Worm (Caenorhabditis elegans): ENCODE results near the gene rps-1.

Gene rps-1

ce11 chrIII:4496085-4496484 lies 20.4 kb downstream of the rps-1 start (continued):
- no peak for TF ChIP-seq hmg-1.1 (GFP tag; IDR thresholded peaks at IDR 0.05)
- no peak for TF ChIP-seq R02D3.7 (tag; optimal IDR thresholded peaks at IDR 0.05)
- no peak for TF ChIP-seq unc-130 (GFP tag; optimal IDR thresholded peaks at IDR 0.05)
- TF ChIP-seq F44E2.7 (GFP tag; IDR thresholded peaks at IDR 0.05): no peak
- TF ChIP-seq lin-39 (tag; optimal IDR thresholded peaks at IDR 0.05): no peak
- no peak for TF ChIP-seq nhr-6 (tag; optimal IDR thresholded peaks at IDR 0.05)
- TF ChIP-seq F10B5.3 (tag; optimal IDR thresholded peaks at IDR 0.05): no peak
- TF ChIP-seq lin-15B (tag; optimal IDR thresholded peaks at IDR 0.05): no peak
- no peak for TF ChIP-seq madf-5 (GFP tag; IDR thresholded peaks at IDR 0.05)
- no peak for TF ChIP-seq Y75B8A.6 (GFP tag; IDR thresholded peaks at IDR 0.05)
- TF ChIP-seq lin-1 (GFP tag; IDR thresholded peaks at IDR 0.05): no peak; the same call in 1 of the 2 replicates
- TF ChIP-seq nhr-102 (tag; optimal IDR thresholded peaks at IDR 0.05): peak; percentile 82
- TF ChIP-seq zfp-2 (tag; optimal IDR thresholded peaks at IDR 0.05): no peak
- TF ChIP-seq F26F4.8 (GFP tag; conservative IDR thresholded peaks at IDR 0.05): no peak
- TF ChIP-seq mdt-29 (GFP tag; IDR thresholded peaks at IDR 0.05): no peak
- TF ChIP-seq daf-19 (GFP tag; conservative IDR thresholded peaks at IDR 0.05): no peak
- TF ChIP-seq ztf-11 (tag; optimal IDR thresholded peaks at IDR 0.05): no peak
- peak; percentile 93 for TF ChIP-seq dve-1 (tag; optimal IDR thresholded peaks at IDR 0.05; ENCODE audit: insufficient read depth)
- TF ChIP-seq nhr-237 (tag; optimal IDR thresholded peaks at IDR 0.05): no peak
- no peak for TF ChIP-seq zfp-3 (GFP tag; conservative IDR thresholded peaks at IDR 0.05)
- TF ChIP-seq nhr-77 (tag; optimal IDR thresholded peaks at IDR 0.05): peak; percentile 55
- peak; percentile 56 for TF ChIP-seq lin-13 (GFP tag; optimal IDR thresholded peaks at IDR 0.05)
- no peak for TF ChIP-seq egl-43 (GFP tag; IDR thresholded peaks at IDR 0.05)
- TF ChIP-seq ama-1 (optimal IDR thresholded peaks at IDR 0.05): peak; percentile 61
- TF ChIP-seq nhr-25 (tag; optimal IDR thresholded peaks at IDR 0.05; ENCODE audit: borderline replicate concordance, insufficient read depth): no peak
- no peak for TF ChIP-seq ceh-82 (tag; optimal IDR thresholded peaks at IDR 0.05)
- no peak for TF ChIP-seq vab-7 (GFP tag; IDR thresholded peaks at IDR 0.05)
- TF ChIP-seq madf-9 (GFP tag; conservative IDR thresholded peaks at IDR 0.05): no peak
- no peak for TF ChIP-seq ctbp-1 (GFP tag; IDR thresholded peaks at IDR 0.05)
- TF ChIP-seq mxl-3 (GFP tag; optimal IDR thresholded peaks at IDR 0.05): peak; percentile 46
- peak; percentile 88 for TF ChIP-seq nhr-48 (tag; optimal IDR thresholded peaks at IDR 0.05)
- no peak for TF ChIP-seq rbr-2 (tag; optimal IDR thresholded peaks at IDR 0.05)
- TF ChIP-seq pqm-1 (tag; optimal IDR thresholded peaks at IDR 0.05): peak; percentile 36
- TF ChIP-seq Y48G9A.11 (GFP tag; IDR thresholded peaks at IDR 0.05): no peak
- 0 out of 2 replicates have a peak, but pooled peaks have one; percentile 54 for TF ChIP-seq ceh-20 (GFP tag; IDR thresholded peaks at IDR 0.05)
- no peak for TF ChIP-seq nhr-10 (tag; optimal IDR thresholded peaks at IDR 0.05)
- TF ChIP-seq skn-1 (tag; optimal IDR thresholded peaks at IDR 0.05): no peak
- TF ChIP-seq nhr-76 (tag; optimal IDR thresholded peaks at IDR 0.05): no peak
- TF ChIP-seq egl-27 (tag; optimal IDR thresholded peaks at IDR 0.05): no peak
- no peak for TF ChIP-seq aly-2 (tag; optimal IDR thresholded peaks at IDR 0.05)
- TF ChIP-seq ceh-32 (tag; optimal IDR thresholded peaks at IDR 0.05; ENCODE audit: poor library complexity): no peak
- no peak for TF ChIP-seq spr-3 (GFP tag; optimal IDR thresholded peaks at IDR 0.05)
- peak in 1 of 2 experiments; percentile 72 for TF ChIP-seq mdl-1 (tag; optimal IDR thresholded peaks at IDR 0.05)
- TF ChIP-seq mxl-2 (GFP tag; conservative IDR thresholded peaks at IDR 0.05): no peak
- TF ChIP-seq fkh-10 (GFP tag; optimal IDR thresholded peaks at IDR 0.05): no peak
- TF ChIP-seq daf-16 (GFP tag; optimal IDR thresholded peaks at IDR 0.05): peak in 1 of 2 experiments; percentile 44
- TF ChIP-seq daf-16 (tag; optimal IDR thresholded peaks at IDR 0.05): peak; percentile 96
- TF ChIP-seq dmd-6 (GFP tag; IDR thresholded peaks at IDR 0.05): peak; percentile 95
- TF ChIP-seq tra-1 (GFP tag; IDR thresholded peaks at IDR 0.05): peak; percentile 61; the same call in 1 of the 2 replicates
- TF ChIP-seq fos-1 (tag; optimal IDR thresholded peaks at IDR 0.05): no peak
- TF ChIP-seq hlh-11 (tag; optimal IDR thresholded peaks at IDR 0.05): peak; percentile 93
- TF ChIP-seq daf-12 (tag; optimal IDR thresholded peaks at IDR 0.05): no peak
- no peak for TF ChIP-seq F49E8.2 (tag; optimal IDR thresholded peaks at IDR 0.05; ENCODE audit: borderline replicate concordance)

Measured in whole organism, L4 larva.